ENCODE assay signal across 1 worm cellular context in the genomic region with DNA sequence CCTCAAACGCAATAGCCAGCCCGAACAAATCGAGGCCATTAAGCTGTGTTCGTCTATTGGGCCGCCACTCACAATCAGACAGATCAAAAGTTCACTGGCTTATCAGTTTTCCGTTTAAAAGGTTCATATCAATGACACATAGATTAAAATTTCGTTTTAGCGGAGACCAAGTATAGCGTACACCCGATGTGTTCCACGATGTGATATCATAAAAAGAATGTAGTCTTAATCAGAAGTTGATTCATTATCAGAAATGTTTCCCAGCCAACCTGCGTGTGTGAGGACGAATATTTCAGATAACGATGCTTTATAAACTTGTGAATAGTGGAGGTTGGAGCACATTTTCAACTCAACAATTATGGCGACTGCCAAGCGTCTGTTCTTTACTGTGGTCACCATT.
TF ChIP-seq lines count a peak whose summit lies in the region.

Gene clc-13, plus strand, starts transcription at position 359 of the 400 bp plus-strand sequence.

TF ChIP-seq in whole organism, L3 larva, 47 proteins besides CTCF, POLR2A, EP300 and RAD21 (continued from another document):
- TF ChIP-seq elt-3 (tag; optimal IDR thresholded peaks at IDR 0.05; lab: Kevin White, UChicago): no peak
- TF ChIP-seq ceh-28 (tag; optimal IDR thresholded peaks at IDR 0.05; lab: Kevin White, UChicago): no peak
